Fruit fly (Drosophila melanogaster) Kc167 (cell line): Measurements from ENCODE around the gene CG43181.

Experiments used
- Sin3A ChIP-seq: fragments of >200 bp; optimal IDR thresholded peaks from 2 replicates; lab custom pipeline; 2018; ENCODE audit warnings: missing external identifiers
- h ChIP-seq: fragments of >200 bp; optimal IDR thresholded peaks from 3 replicates; lab custom pipeline; 2018; ENCODE audit warnings: missing external identifiers
- insv ChIP-seq: fragments of >200 bp; optimal IDR thresholded peaks from 3 replicates; lab custom pipeline; 2018; ENCODE audit warnings: missing external identifiers
- psq ChIP-seq: fragments of >200 bp; optimal IDR thresholded peaks from 2 replicates; lab custom pipeline; 2017; ENCODE audit warnings: missing external identifiers
- ttk ChIP-seq: sonication (Bioruptor generic); optimal IDR thresholded peaks from 2 replicates; lab custom pipeline; 2017; ENCODE audit warnings: missing external identifiers

DNA sequence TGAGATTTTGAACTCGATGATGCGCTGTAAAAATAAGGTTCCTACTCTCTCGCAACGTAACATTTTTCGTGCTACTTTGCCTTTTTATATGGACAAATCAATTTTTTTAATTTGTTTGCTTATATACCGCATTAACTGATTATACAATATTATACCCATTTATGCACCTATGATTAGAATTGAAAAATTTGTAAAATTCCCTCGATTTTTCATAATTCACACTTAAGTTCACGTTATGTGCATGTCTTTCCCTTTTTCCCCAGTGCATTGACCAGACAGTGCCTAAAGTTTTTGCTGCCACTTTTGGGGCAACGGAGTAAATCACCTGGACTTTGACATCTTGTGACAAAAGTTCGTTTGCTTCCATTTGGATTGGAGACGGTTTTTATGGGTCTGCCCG lies 40.1 kb downstream of the CG43181 start:
- TF ChIP-seq insv (no peak), ttk (no peak), Sin3A (no peak), psq (lab: Kevin White, UChicago) (no peak), h (lab: Kevin White, UChicago) (no peak)
